Fruit fly (Drosophila melanogaster): ENCODE results near the gene CG12607.

- TF ChIP-seq CTCF (optimal IDR thresholded peaks at IDR 0.05) (no peak), CG8478 (optimal IDR thresholded peaks at IDR 0.05) (no peak)
Observed at dm6 chr3L:4446273-4446672, at the start of gene CG12607.

All from S2 (cell line).